Fruit fly (Drosophila melanogaster): ENCODE results near the gene Vps8.
A peak's percentile ranks its signal among the peaks of the same experiment; 100 is the strongest.

Gene Vps8

dm6 chr3L:6488405-6488804 is 6.7 kb downstream of the Vps8 start, which contains the start of the genes CG10147 and Bulli:
CG10147 (minus strand) TSS chr3L:6488424.
Bulli (plus strand) TSS chr3L:6488681.
- TF ChIP-seq Eip78C (GFP tag): peak; percentile 98
- peak; percentile 84 for TF ChIP-seq dac (GFP tag; optimal IDR thresholded peaks at IDR 0.05)
- peak; percentile 80 for TF ChIP-seq CG6854 (GFP tag; optimal IDR thresholded peaks at IDR 0.05)
- TF ChIP-seq topi (GFP tag; optimal IDR thresholded peaks at IDR 0.05): peak; percentile 94
- TF ChIP-seq CG10631 (GFP tag; optimal IDR thresholded peaks at IDR 0.05): peak; percentile 96
- TF ChIP-seq CG4318 (GFP tag; optimal IDR thresholded peaks at IDR 0.05): peak; percentile 94
- peak; percentile 93 for TF ChIP-seq Sox102F (GFP tag; optimal IDR thresholded peaks at IDR 0.05)
- TF ChIP-seq CG10669 (GFP tag; optimal IDR thresholded peaks at IDR 0.05): peak; percentile 92
- TF ChIP-seq CG11902 (GFP tag; optimal IDR thresholded peaks at IDR 0.05): peak; percentile 94
- TF ChIP-seq spab (GFP tag; optimal IDR thresholded peaks at IDR 0.05): peak; percentile 84
- TF ChIP-seq net (GFP tag; optimal IDR thresholded peaks at IDR 0.05): peak; percentile 91
- TF ChIP-seq salr (GFP tag; optimal IDR thresholded peaks at IDR 0.05): peak; percentile 83 to 94
- no peak for TF ChIP-seq CG16779 (tag; optimal IDR thresholded peaks at IDR 0.05)
- TF ChIP-seq lz (GFP tag; optimal IDR thresholded peaks at IDR 0.05): peak; percentile 94
- TF ChIP-seq CG32006 (GFP tag; optimal IDR thresholded peaks at IDR 0.05): peak; percentile 95
- peak; percentile 98 for TF ChIP-seq OdsH (GFP tag; optimal IDR thresholded peaks at IDR 0.05)
- peak; percentile 93 for TF ChIP-seq vri (GFP tag; optimal IDR thresholded peaks at IDR 0.05)
- peak; percentile 96 for TF ChIP-seq Hr4 (GFP tag; optimal IDR thresholded peaks at IDR 0.05)
- peak; percentile 79 for TF ChIP-seq CG6276 (GFP tag; optimal IDR thresholded peaks at IDR 0.05)
- peak; percentile 89 for TF ChIP-seq CG6792 (GFP tag; optimal IDR thresholded peaks at IDR 0.05)
- TF ChIP-seq achi (GFP tag; optimal IDR thresholded peaks at IDR 0.05): peak; percentile 95
- peak; percentile 96 for TF ChIP-seq pdm3 (GFP tag; optimal IDR thresholded peaks at IDR 0.05)
- TF ChIP-seq acj6 (GFP tag; optimal IDR thresholded peaks at IDR 0.05): peak; percentile 97
- peak; percentile 98 for TF ChIP-seq svp (GFP tag)
- TF ChIP-seq Blimp-1 (GFP tag; optimal IDR thresholded peaks at IDR 0.05): peak; percentile 77
- peak; percentile 96 for TF ChIP-seq CG6163 (GFP tag; IDR thresholded peaks at IDR 0.05)
- peak; percentile 95 for TF ChIP-seq Hr39 (GFP tag; optimal IDR thresholded peaks at IDR 0.05)
- TF ChIP-seq Ets21C (GFP tag; optimal IDR thresholded peaks at IDR 0.05): peak; percentile 91
- peak; percentile 91 for TF ChIP-seq CG34406 (GFP tag; optimal IDR thresholded peaks at IDR 0.05)
- TF ChIP-seq CG8119 (GFP tag; IDR thresholded peaks at IDR 0.05): peak; percentile 84
- TF ChIP-seq esn (GFP tag; optimal IDR thresholded peaks at IDR 0.05): peak; percentile 96
- peak; percentile 88 for TF ChIP-seq Eip75B (GFP tag; optimal IDR thresholded peaks at IDR 0.05)
- TF ChIP-seq Hr38 (GFP tag; optimal IDR thresholded peaks at IDR 0.05): peak; percentile 51
- TF ChIP-seq Sox15 (GFP tag; optimal IDR thresholded peaks at IDR 0.05): peak; percentile 96
- peak; percentile 92 for TF ChIP-seq CG8319 (GFP tag; optimal IDR thresholded peaks at IDR 0.05)
- peak; percentile 92 for TF ChIP-seq CG7368 (GFP tag; optimal IDR thresholded peaks at IDR 0.05)
- TF ChIP-seq CG9139 (GFP tag; optimal IDR thresholded peaks at IDR 0.05): peak; percentile 81
- peak; percentile 92 for TF ChIP-seq dsx (GFP tag; optimal IDR thresholded peaks at IDR 0.05; ENCODE audit: poor library complexity, severe bottlenecking)
- peak; percentile 91 for TF ChIP-seq CG8632 (GFP tag; optimal IDR thresholded peaks at IDR 0.05)
- peak; percentile 95 for TF ChIP-seq Sox14 (GFP tag; optimal IDR thresholded peaks at IDR 0.05)
- TF ChIP-seq Smox (GFP tag; optimal IDR thresholded peaks at IDR 0.05): peak; percentile 96
- peak; percentile 76 to 89 for TF ChIP-seq ss (GFP tag; optimal IDR thresholded peaks at IDR 0.05)
- TF ChIP-seq CG6808 (GFP tag; optimal IDR thresholded peaks at IDR 0.05): peak; percentile 87
- peak; percentile 94 for TF ChIP-seq CG11294 (GFP tag; IDR thresholded peaks at IDR 0.05)
- TF ChIP-seq fd59A (GFP tag; optimal IDR thresholded peaks at IDR 0.05): peak; percentile 90
- TF ChIP-seq CG11762 (GFP tag; optimal IDR thresholded peaks at IDR 0.05; ENCODE audit: insufficient read depth): peak; percentile 92
- TF ChIP-seq Lpt (GFP tag; optimal IDR thresholded peaks at IDR 0.05): peak; percentile 89
- peak; percentile 85 for TF ChIP-seq CG1621 (tag; optimal IDR thresholded peaks at IDR 0.05)
- peak; percentile 96 for TF ChIP-seq eg (GFP tag; IDR thresholded peaks at IDR 0.05)
- TF ChIP-seq Eip93F (GFP tag; optimal IDR thresholded peaks at IDR 0.05): peak; percentile 82
- TF ChIP-seq CG3919 (GFP tag; optimal IDR thresholded peaks at IDR 0.05): peak; percentile 95
- peak; percentile 98 for TF ChIP-seq fkh (GFP tag; optimal IDR thresholded peaks at IDR 0.05)

Data from whole organism, prepupa.